Worm (Caenorhabditis elegans): ENCODE measurements around the gene pepm-1.

Gene pepm-1

ce11 chrV:14378052-14378451 is 49.1 kb downstream of the pepm-1 start:
- no peak for TF ChIP-seq ceh-39 (tag; optimal IDR thresholded peaks at IDR 0.05)
- TF ChIP-seq lsy-2 (tag; optimal IDR thresholded peaks at IDR 0.05): no peak
- TF ChIP-seq nhr-28 (tag; optimal IDR thresholded peaks at IDR 0.05): no peak
- no peak for TF ChIP-seq unc-120 (tag; optimal IDR thresholded peaks at IDR 0.05; ENCODE audit: poor library complexity, severe bottlenecking)
- no peak for TF ChIP-seq nhr-12 (tag; optimal IDR thresholded peaks at IDR 0.05)
- TF ChIP-seq blmp-1 (tag; optimal IDR thresholded peaks at IDR 0.05): no peak
- TF ChIP-seq flh-1 (GFP tag; optimal IDR thresholded peaks at IDR 0.05): no peak
- no peak for TF ChIP-seq mls-2 (tag; optimal IDR thresholded peaks at IDR 0.05)
- TF ChIP-seq mep-1 (tag; optimal IDR thresholded peaks at IDR 0.05): no peak
- TF ChIP-seq elt-3 (tag; optimal IDR thresholded peaks at IDR 0.05): no peak
- TF ChIP-seq ces-1 (GFP tag; optimal IDR thresholded peaks at IDR 0.05): no peak
- no peak for TF ChIP-seq M03D4.4 (tag; optimal IDR thresholded peaks at IDR 0.05)
- TF ChIP-seq lin-13 (tag; optimal IDR thresholded peaks at IDR 0.05): no peak
- TF ChIP-seq ceh-83 (GFP tag; optimal IDR thresholded peaks at IDR 0.05): no peak
- TF ChIP-seq ceh-43 (GFP tag; optimal IDR thresholded peaks at IDR 0.05): no peak
- no peak for TF ChIP-seq zip-8 (tag; optimal IDR thresholded peaks at IDR 0.05)
- TF ChIP-seq ham-2 (GFP tag; optimal IDR thresholded peaks at IDR 0.05): no peak
- no peak for TF ChIP-seq mab-5 (tag; optimal IDR thresholded peaks at IDR 0.05)
- TF ChIP-seq lin-32 (GFP tag; optimal IDR thresholded peaks at IDR 0.05): no peak
- no peak for TF ChIP-seq sptf-1 (tag; optimal IDR thresholded peaks at IDR 0.05)

- TF ChIP-seq mep-1 (tag; optimal IDR thresholded peaks at IDR 0.05) (no peak), blmp-1 (tag; optimal IDR thresholded peaks at IDR 0.05) (no peak), drap-1 (GFP tag; optimal IDR thresholded peaks at IDR 0.05) (no peak), unc-120 (tag; optimal IDR thresholded peaks at IDR 0.05; ENCODE audit: poor library complexity, severe bottlenecking) (no peak), ham-2 (GFP tag; optimal IDR thresholded peaks at IDR 0.05) (no peak), cnd-1 (tag; optimal IDR thresholded peaks at IDR 0.05) (no peak)
Measured at ce11 chrV:14378986-14379385, 50.1 kb downstream of the pepm-1 start, which contains the start of gene npr-43. Gene npr-43 (minus strand): TSS chrV:14379086.

Measured in whole organism, mixed stage, embryonic.